Worm (Caenorhabditis elegans) whole organism, L3 larva: ENCODE results near the gene C03B1.10.

Source experiments
- ZK546.5 ChIP-seq: sonication (generic microtip); optimal IDR thresholded peaks from 2 replicates; lab custom pipeline; 2017; ENCODE audit warnings: missing biosample characterization, missing genetic modification characterization
- ama-1 ChIP-seq: fragments of 150-350 bp; optimal IDR thresholded peaks from 2 replicates; lab custom pipeline; 2018
- ceh-16 ChIP-seq: sonication (generic microtip); optimal IDR thresholded peaks from 2 replicates; lab custom pipeline; 2017; ENCODE audit warnings: missing biosample characterization, missing genetic modification characterization
- ceh-82 ChIP-seq: fragments of 150-350 bp; optimal IDR thresholded peaks from 2 replicates; lab custom pipeline; 2014; ENCODE audit warnings: missing biosample characterization, missing genetic modification characterization
- ceh-9 ChIP-seq: sonication (generic microtip); optimal IDR thresholded peaks from 2 replicates; lab custom pipeline; 2018; ENCODE audit warnings: missing biosample characterization, missing genetic modification characterization
- egl-27 ChIP-seq: sonication (generic microtip); optimal IDR thresholded peaks from 4 replicates; lab custom pipeline; 2017; ENCODE audit warnings: missing biosample characterization, missing genetic modification reagents, missing genetic modification characterization
- egl-5 ChIP-seq: fragments of 150-350 bp; optimal IDR thresholded peaks from 2 replicates; lab custom pipeline; 2017; ENCODE audit warnings: missing biosample characterization, missing genetic modification reagents, missing genetic modification characterization, inconsistent platforms
- elt-1 ChIP-seq: fragments of 150-350 bp; optimal IDR thresholded peaks from 2 replicates; lab custom pipeline; 2014; ENCODE audit warnings: missing biosample characterization, missing genetic modification characterization
- elt-2 ChIP-seq: sonication (generic microtip); optimal IDR thresholded peaks from 2 replicates; lab custom pipeline; 2016; ENCODE audit warnings: missing genetic modification reagents, mild to moderate bottlenecking, missing genetic modification characterization, missing compliant biosample characterization
- fkh-10 ChIP-seq: sonication (generic microtip); optimal IDR thresholded peaks from 2 replicates; lab custom pipeline; 2017; ENCODE audit warnings: missing biosample characterization, missing genetic modification reagents, missing genetic modification characterization
- fos-1 ChIP-seq: fragments of 150-350 bp; optimal IDR thresholded peaks from 2 replicates; lab custom pipeline; 2014; ENCODE audit warnings: missing biosample characterization, missing genetic modification characterization
- hmg-11 ChIP-seq: sonication (generic microtip); optimal IDR thresholded peaks from 2 replicates; lab custom pipeline; 2016; ENCODE audit warnings: missing genetic modification characterization, missing compliant biosample characterization
- jun-1 ChIP-seq: fragments of 150-350 bp; optimal IDR thresholded peaks from 2 replicates; lab custom pipeline; 2014; ENCODE audit warnings: missing biosample characterization, missing genetic modification reagents, missing genetic modification characterization
- lin-15B ChIP-seq: fragments of 150-350 bp; optimal IDR thresholded peaks from 2 replicates; lab custom pipeline; 2014; ENCODE audit warnings: missing biosample characterization, missing genetic modification characterization
- lin-39 ChIP-seq: fragments of 150-350 bp; optimal IDR thresholded peaks from 2 replicates; lab custom pipeline; 2018; ENCODE audit warnings: missing biosample characterization, missing genetic modification reagents, missing genetic modification characterization
- lsy-12 ChIP-seq: sonication (generic microtip); optimal IDR thresholded peaks from 2 replicates; lab custom pipeline; 2016; ENCODE audit warnings: mild to moderate bottlenecking, missing genetic modification characterization, missing compliant biosample characterization
- mml-1 ChIP-seq: fragments of 150-350 bp; sonication (generic microtip); optimal IDR thresholded peaks from 3 replicates; lab custom pipeline; 2014; ENCODE audit warnings: missing biosample characterization, missing genetic modification characterization
- nfya-1 ChIP-seq: sonication (generic microtip); optimal IDR thresholded peaks from 2 replicates; lab custom pipeline; 2017; ENCODE audit warnings: missing genetic modification characterization, mild to moderate bottlenecking, missing compliant biosample characterization, antibody characterized with exemption, moderate library complexity; ENCODE audit not compliant: insufficient read depth
- nhr-11 ChIP-seq: fragments of 150-350 bp; optimal IDR thresholded peaks from 2 replicates; lab custom pipeline; 2014; ENCODE audit warnings: missing biosample characterization, missing genetic modification characterization
- nhr-12 ChIP-seq: fragments of 150-350 bp; optimal IDR thresholded peaks from 2 replicates; lab custom pipeline; 2014; ENCODE audit warnings: missing biosample characterization, missing genetic modification characterization
- nhr-23 ChIP-seq: fragments of 150-350 bp; optimal IDR thresholded peaks from 2 replicates; lab custom pipeline; 2014; ENCODE audit warnings: missing biosample characterization, missing genetic modification reagents, missing genetic modification characterization
- nhr-25 ChIP-seq: sonication (generic microtip); optimal IDR thresholded peaks from 2 replicates; lab custom pipeline; 2017; ENCODE audit warnings: missing biosample characterization, missing genetic modification characterization
- nhr-28 ChIP-seq: fragments of 150-350 bp; optimal IDR thresholded peaks from 2 replicates; lab custom pipeline; 2014; ENCODE audit warnings: missing biosample characterization, missing genetic modification characterization
- nhr-43 ChIP-seq: sonication (generic microtip); optimal IDR thresholded peaks from 2 replicates; lab custom pipeline; 2016; ENCODE audit warnings: mild to moderate bottlenecking, missing genetic modification characterization, missing compliant biosample characterization; ENCODE audit not compliant: poor library complexity, severe bottlenecking
- nhr-67 ChIP-seq: fragments of 150-350 bp; optimal IDR thresholded peaks from 2 replicates; lab custom pipeline; 2014; ENCODE audit warnings: missing biosample characterization, missing genetic modification characterization
- pha-4 ChIP-seq: fragments of 150-350 bp; optimal IDR thresholded peaks from 2 replicates; lab custom pipeline; 2014; ENCODE audit warnings: missing biosample characterization, missing genetic modification reagents, missing genetic modification characterization
- pqm-1 ChIP-seq: fragments of 150-350 bp; optimal IDR thresholded peaks from 2 replicates; lab custom pipeline; 2017; ENCODE audit warnings: missing biosample characterization, missing genetic modification characterization, inconsistent platforms
- sea-2 ChIP-seq: fragments of 150-350 bp; sonication (generic microtip); optimal IDR thresholded peaks from 4 replicates; lab custom pipeline; 2014; ENCODE audit warnings: missing biosample characterization, missing genetic modification reagents, missing genetic modification characterization
- skn-1 ChIP-seq: fragments of 150-350 bp; optimal IDR thresholded peaks from 2 replicates; lab custom pipeline; 2014; ENCODE audit warnings: missing biosample characterization, missing genetic modification characterization
- snpc-4 ChIP-seq: fragments of 150-350 bp; optimal IDR thresholded peaks from 2 replicates; lab custom pipeline; 2014; ENCODE audit warnings: missing biosample characterization, missing genetic modification characterization
- tbx-2 ChIP-seq: sonication (generic microtip); optimal IDR thresholded peaks from 2 replicates; lab custom pipeline; 2016; ENCODE audit warnings: mild to moderate bottlenecking, missing genetic modification characterization, missing compliant biosample characterization
- unc-39 ChIP-seq: sonication (generic microtip); optimal IDR thresholded peaks from 4 replicates; lab custom pipeline; 2017; ENCODE audit warnings: missing biosample characterization, missing genetic modification characterization
- zag-1 ChIP-seq: fragments of 150-350 bp; optimal IDR thresholded peaks from 2 replicates; lab custom pipeline; 2014; ENCODE audit warnings: missing biosample characterization, missing genetic modification characterization
- ztf-4 ChIP-seq: fragments of 150-350 bp; optimal IDR thresholded peaks from 2 replicates; lab custom pipeline; 2014; ENCODE audit warnings: missing biosample characterization, missing genetic modification characterization

C03B1.10 gene

ce11 chrX:6377634-6378288 is 20.1 kb upstream of the C03B1.10 start, which contains the start of gene lmp-1:
Gene lmp-1, minus strand, starts transcription at chrX:6377684.
- TF ChIP-seq nhr-25: no peak
- TF ChIP-seq pqm-1 (tag; lab: Kevin White, UChicago): peak; percentile 66
- no peak for TF ChIP-seq egl-27
- no peak for TF ChIP-seq ceh-16 (tag; lab: Kevin White, UChicago)
- TF ChIP-seq ceh-9 (tag; lab: Kevin White, UChicago): no peak
- TF ChIP-seq nhr-11: no peak
- TF ChIP-seq elt-1 (tag; lab: Kevin White, UChicago): no peak
- TF ChIP-seq elt-2 (tag; lab: Kevin White, UChicago): peak; percentile 76

ce11 chrX:6374451-6374850 is 16.8 kb upstream of the C03B1.10 start, which contains the start of gene C03B1.1:
Gene C03B1.1, plus strand, starts transcription at chrX:6374751.
- no peak for TF ChIP-seq unc-39 (tag; lab: Kevin White, UChicago)

ce11 chrX:6373348-6373747 is 15.7 kb upstream of the C03B1.10 start, which contains the start of gene C03B1.17:
Gene C03B1.17, plus strand, starts transcription at chrX:6373648.
- no peak for TF ChIP-seq snpc-4 (tag; lab: Kevin White, UChicago)
- TF ChIP-seq, all 47 proteins: peak for 0

ce11 chrX:6371192-6372116 is 13.8 kb upstream of the C03B1.10 start:
- TF ChIP-seq sea-2 (GFP tag; lab: Kevin White, UChicago): no peak
- TF ChIP-seq nfya-1 (tag; lab: Kevin White, UChicago): peak; percentile 57
- peak; percentile 54 for TF ChIP-seq egl-5
- peak; percentile 68 for TF ChIP-seq lin-39
- TF ChIP-seq nhr-28 (tag; lab: Kevin White, UChicago): peak; percentile 10
- no peak for TF ChIP-seq lsy-12 (tag; lab: Kevin White, UChicago)
- peak; percentile 93 for TF ChIP-seq hmg-11
- peak; percentile 26 for TF ChIP-seq pqm-1 (tag; lab: Kevin White, UChicago)
- no peak for TF ChIP-seq ama-1 (lab: Kevin White, UChicago)
- TF ChIP-seq ZK546.5 (tag; lab: Kevin White, UChicago): no peak
- peak; percentile 33 for TF ChIP-seq ceh-82 (tag; lab: Kevin White, UChicago)
- TF ChIP-seq skn-1 (tag; lab: Kevin White, UChicago): peak; percentile 26
- peak; percentile 54 for TF ChIP-seq tbx-2 (tag; lab: Kevin White, UChicago)
- no peak for TF ChIP-seq nhr-12
- no peak for TF ChIP-seq fkh-10
- no peak for TF ChIP-seq nhr-43 (tag; lab: Kevin White, UChicago)
- no peak for TF ChIP-seq zag-1 (tag; lab: Kevin White, UChicago)
- TF ChIP-seq ztf-4 (tag; lab: Kevin White, UChicago): no peak
- TF ChIP-seq jun-1 (tag; lab: Kevin White, UChicago): peak; percentile 57
- TF ChIP-seq elt-2 (tag; lab: Kevin White, UChicago): peak; percentile 29
- TF ChIP-seq lin-15B (tag; lab: Kevin White, UChicago): no peak
- TF ChIP-seq nhr-25: no peak
- TF ChIP-seq pha-4 (tag; lab: Kevin White, UChicago): peak; percentile 49
- TF ChIP-seq nhr-23 (tag; lab: Kevin White, UChicago): peak; percentile 36
- no peak for TF ChIP-seq egl-27

ce11 chrX:6369717-6370116 is 12.0 kb upstream of the C03B1.10 start, which contains the start of gene C03B1.2:
Gene C03B1.2, plus strand, starts transcription at chrX:6370017.
- no peak for TF ChIP-seq ceh-82 (tag; lab: Kevin White, UChicago)
- TF ChIP-seq tbx-2 (tag; lab: Kevin White, UChicago): no peak
- no peak for TF ChIP-seq jun-1 (tag; lab: Kevin White, UChicago)
- TF ChIP-seq ama-1 (lab: Kevin White, UChicago): no peak
- no peak for TF ChIP-seq lin-15B (tag; lab: Kevin White, UChicago)
- no peak for TF ChIP-seq nhr-67 (tag; lab: Kevin White, UChicago)
- no peak for TF ChIP-seq ceh-16 (tag; lab: Kevin White, UChicago)
- no peak for TF ChIP-seq nhr-43 (tag; lab: Kevin White, UChicago)
- TF ChIP-seq fos-1 (tag; lab: Kevin White, UChicago): no peak
- no peak for TF ChIP-seq mml-1 (tag; lab: Kevin White, UChicago)
- TF ChIP-seq nhr-11: no peak
- TF ChIP-seq, all 47 proteins: peak for 0
